Worm (Caenorhabditis elegans): ENCODE measurements around the gene F08H9.2.

F08H9.2 gene

ce11 chrV:14481987-14482386, 21.5 kb downstream of the F08H9.2 start, which contains the start of gene R02D5.10:
R02D5.10 (plus strand) TSS chrV:14482287.
- no peak for TF ChIP-seq dsc-1 (tag; optimal IDR thresholded peaks at IDR 0.05)
- no peak for TF ChIP-seq lin-35 (GFP tag; optimal IDR thresholded peaks at IDR 0.05)
- TF ChIP-seq dpl-1 (GFP tag; optimal IDR thresholded peaks at IDR 0.05): no peak

- TF ChIP-seq elt-2 (tag; optimal IDR thresholded peaks at IDR 0.05) (peak; percentile 34), xbp-1 (tag; optimal IDR thresholded peaks at IDR 0.05) (no peak), ama-1 (optimal IDR thresholded peaks at IDR 0.05) (no peak)
These were observed 22.3 kb downstream of the F08H9.2 start, which contains the start of gene R02D5.3 for ce11 chrV:14482728-14483210. R02D5.3 (plus strand) TSS chrV:14483160.

ce11 chrV:14484582-14484981, 24.1 kb downstream of the F08H9.2 start, which contains the start of gene R02D5.4:
R02D5.4 (minus strand) TSS chrV:14484682.
- TF ChIP-seq jun-1 (tag; optimal IDR thresholded peaks at IDR 0.05) (no peak), lin-14 (GFP tag; optimal IDR thresholded peaks at IDR 0.05) (no peak), hpl-2 (GFP tag; optimal IDR thresholded peaks at IDR 0.05) (no peak), nhr-76 (tag; optimal IDR thresholded peaks at IDR 0.05) (no peak), nhr-71 (tag; optimal IDR thresholded peaks at IDR 0.05) (no peak), elt-3 (tag; optimal IDR thresholded peaks at IDR 0.05) (no peak), C16A3.4 (tag; optimal IDR thresholded peaks at IDR 0.05) (no peak), ets-5 (GFP tag; IDR thresholded peaks at IDR 0.05) (no peak), mab-9 (GFP tag; IDR thresholded peaks at IDR 0.05) (no peak), Y116A8C.19 (tag; optimal IDR thresholded peaks at IDR 0.05; ENCODE audit: borderline replicate concordance) (no peak), zip-4 (GFP tag; optimal IDR thresholded peaks at IDR 0.05) (no peak), tlp-1 (tag; optimal IDR thresholded peaks at IDR 0.05) (no peak), nhr-47 (tag; optimal IDR thresholded peaks at IDR 0.05) (no peak), nhr-237 (tag; optimal IDR thresholded peaks at IDR 0.05) (no peak), mdl-1 (tag; optimal IDR thresholded peaks at IDR 0.05) (no peak)

ce11 chrV:14491097-14491496, 30.6 kb downstream of the F08H9.2 start:
- TF ChIP-seq lin-14 (GFP tag; optimal IDR thresholded peaks at IDR 0.05) (peak; percentile 25), nhr-76 (tag; optimal IDR thresholded peaks at IDR 0.05) (no peak)

ce11 chrV:14493665-14494064, 33.2 kb downstream of the F08H9.2 start:
- TF ChIP-seq ceh-88 (GFP tag; IDR thresholded peaks at IDR 0.05) (no peak), nhr-12 (tag; optimal IDR thresholded peaks at IDR 0.05) (no peak), lin-39 (tag; optimal IDR thresholded peaks at IDR 0.05) (no peak), lsy-2 (tag; optimal IDR thresholded peaks at IDR 0.05) (no peak), nhr-76 (tag; optimal IDR thresholded peaks at IDR 0.05) (no peak), lin-13 (GFP tag; optimal IDR thresholded peaks at IDR 0.05) (no peak), lin-14 (GFP tag; optimal IDR thresholded peaks at IDR 0.05) (no peak), irx-1 (tag; optimal IDR thresholded peaks at IDR 0.05) (no peak)

- TF ChIP-seq aha-1 (tag; optimal IDR thresholded peaks at IDR 0.05): no peak
- TF ChIP-seq lin-14 (GFP tag; optimal IDR thresholded peaks at IDR 0.05): peak; percentile 51
- no peak for TF ChIP-seq egl-27 (tag; optimal IDR thresholded peaks at IDR 0.05)
- TF ChIP-seq blmp-1 (tag; optimal IDR thresholded peaks at IDR 0.05): peak; percentile 94
- TF ChIP-seq zip-4 (GFP tag; optimal IDR thresholded peaks at IDR 0.05): no peak
These were observed 35.0 kb downstream of the F08H9.2 start for ce11 chrV:14495493-14495892.

- no peak for TF ChIP-seq ces-1 (GFP tag; optimal IDR thresholded peaks at IDR 0.05)
- TF ChIP-seq nhr-85 (tag): peak; percentile 34
These were observed 36.0 kb downstream of the F08H9.2 start for ce11 chrV:14496446-14496845.

Data from whole organism, L1 larva.